Worm (Caenorhabditis elegans): Measurements from ENCODE around the gene sas-4.

The sas-4 gene

ce11 chrIII:8286824-8287223, 31.6 kb downstream of the sas-4 start:
- TF ChIP-seq nfya-2 (GFP tag; IDR thresholded peaks at IDR 0.05) (no peak), lin-26 (GFP tag; IDR thresholded peaks at IDR 0.05) (no peak), snpc-4 (GFP tag; optimal IDR thresholded peaks at IDR 0.05) (no peak), snpc-4 (tag; optimal IDR thresholded peaks at IDR 0.05) (no peak), ztf-6 (GFP tag; IDR thresholded peaks at IDR 0.05) (no peak), atf-7 (tag; optimal IDR thresholded peaks at IDR 0.05) (no peak), ceh-79 (tag; optimal IDR thresholded peaks at IDR 0.05) (no peak), madf-10 (tag; optimal IDR thresholded peaks at IDR 0.05) (no peak), somi-1 (GFP tag; optimal IDR thresholded peaks at IDR 0.05) (no peak), F57C9.4 (tag; optimal IDR thresholded peaks at IDR 0.05) (no peak), aptf-3 (GFP tag; IDR thresholded peaks at IDR 0.05) (no peak)

- TF ChIP-seq ceh-27 (GFP tag; optimal IDR thresholded peaks at IDR 0.05) (peak; percentile 18), K12H6.12 (tag; optimal IDR thresholded peaks at IDR 0.05) (no peak)
Measured at ce11 chrIII:8286003-8286402, 32.4 kb downstream of the sas-4 start.

DNA sequence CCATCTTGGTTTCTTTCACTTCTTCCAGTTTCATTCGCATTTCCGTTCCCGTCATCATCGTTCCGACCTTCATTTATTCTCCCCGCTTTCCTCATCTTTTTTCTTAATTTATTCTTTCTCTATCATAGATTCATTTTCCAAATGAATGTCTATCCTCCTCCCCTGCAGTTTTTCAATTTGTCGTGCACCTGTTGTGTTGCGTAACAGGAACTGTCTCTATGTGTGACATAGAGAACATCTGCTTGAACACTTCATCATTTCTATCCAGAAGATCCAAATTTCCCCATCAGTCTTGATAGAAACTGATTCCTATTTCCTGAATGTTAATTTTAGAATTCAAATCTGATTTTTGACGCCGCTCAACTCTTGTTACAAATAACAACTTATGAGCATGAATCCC, 34.9 kb downstream of the sas-4 start:
- TF ChIP-seq mes-4 (tag; optimal IDR thresholded peaks at IDR 0.05) (no peak), egl-44 (GFP tag; IDR thresholded peaks at IDR 0.05) (no peak), tbp1 (GFP tag; optimal IDR thresholded peaks at IDR 0.05) (no peak), lin-26 (GFP tag; IDR thresholded peaks at IDR 0.05) (no peak), ztf-28 (GFP tag; IDR thresholded peaks at IDR 0.05) (no peak), rcor-1 (GFP tag; IDR thresholded peaks at IDR 0.05) (no peak), Y79H2A.3 (GFP tag; conservative IDR thresholded peaks at IDR 0.05) (no peak), madf-6 (GFP tag; IDR thresholded peaks at IDR 0.05) (no peak), repo-1 (tag; optimal IDR thresholded peaks at IDR 0.05) (no peak), pha-4 (tag; optimal IDR thresholded peaks at IDR 0.05) (no peak), lin-40 (tag; optimal IDR thresholded peaks at IDR 0.05) (no peak), ceh-79 (tag; optimal IDR thresholded peaks at IDR 0.05) (no peak), lsl-1 (GFP tag; optimal IDR thresholded peaks at IDR 0.05) (no peak), F49E8.2 (tag; optimal IDR thresholded peaks at IDR 0.05; ENCODE audit: insufficient read depth) (no peak), D2030.7 (GFP tag; IDR thresholded peaks at IDR 0.05) (no peak), ztf-3 (GFP tag; optimal IDR thresholded peaks at IDR 0.05) (no peak), dpl-1 (GFP tag; optimal IDR thresholded peaks at IDR 0.05) (no peak)

DNA sequence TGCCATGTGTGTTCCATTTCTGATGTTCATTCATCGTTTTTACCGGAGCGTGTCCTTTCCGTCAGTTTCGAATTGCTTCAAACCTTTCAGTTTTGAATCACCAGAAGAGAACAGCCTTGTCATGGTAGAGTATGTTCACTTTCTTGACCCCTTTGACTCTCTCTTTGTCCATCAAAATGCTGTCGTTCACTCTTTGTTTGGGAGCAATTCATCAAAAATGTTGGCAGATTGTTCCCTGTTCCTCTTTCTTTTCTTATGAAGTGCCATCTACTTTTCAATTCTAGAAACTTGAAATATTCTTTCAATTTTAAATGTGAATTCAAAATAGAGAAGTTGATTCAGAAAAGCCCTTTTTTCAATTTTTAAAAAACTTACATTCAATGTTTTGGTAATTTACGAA, 37.1 kb downstream of the sas-4 start:
- no peak for TF ChIP-seq ceh-58 (GFP tag; IDR thresholded peaks at IDR 0.05)
- no peak for TF ChIP-seq him-1 (tag; optimal IDR thresholded peaks at IDR 0.05)
- TF ChIP-seq efl-1 (GFP tag; optimal IDR thresholded peaks at IDR 0.05) = no peak
- TF ChIP-seq lsy-27 (tag; optimal IDR thresholded peaks at IDR 0.05; ENCODE audit: borderline replicate concordance, insufficient read depth) = no peak
- TF ChIP-seq athp-1 (tag; optimal IDR thresholded peaks at IDR 0.05) = no peak
- no peak for TF ChIP-seq tbx-9 (tag; optimal IDR thresholded peaks at IDR 0.05; ENCODE audit: borderline replicate concordance)
- no peak for TF ChIP-seq madf-3 (GFP tag; IDR thresholded peaks at IDR 0.05)
- no peak for TF ChIP-seq pbrm-1 (GFP tag; IDR thresholded peaks at IDR 0.05)
